Worm (Caenorhabditis elegans) whole organism, early embryonic: ENCODE data around the gene R09E10.6.

Experiments used
- ama-1 ChIP-seq: fragments of 150-350 bp; optimal IDR thresholded peaks from 2 replicates; lab custom pipeline; 2014
- flt-1 ChIP-seq: fragments of 200-800 bp; sonication (Bioruptor generic); IDR thresholded peaks from 2 replicates; pipeline ENCODE4 v1.3.6; 2022; ENCODE audit warnings: missing genetic modification characterization, missing compliant biosample characterization
- tra-4 ChIP-seq: sonication (generic microtip); optimal IDR thresholded peaks from 2 replicates; lab custom pipeline; 2017; ENCODE audit warnings: missing genetic modification characterization, missing compliant biosample characterization

- TF ChIP-seq ama-1 (lab: Kevin White, UChicago) (no peak), tra-4 (tag; lab: Kevin White, UChicago) (no peak), flt-1 (GFP tag; lab: Robert Waterston, UW) (no peak)
Observed at ce11 chrIV:10251764-10252163, 42.2 kb downstream of the R09E10.6 start.
